Worm (Caenorhabditis elegans): Measurements from ENCODE around the gene bath-15.
"Not testable (repeated sequence)": the region's sequence is repeated elsewhere in the genome, so short reads cannot be mapped to it uniquely, and the experiment has no call there.

Gene bath-15

ce11 chrIII:7772901-7773300 lies 2.9 kb downstream of the bath-15 start, which contains the start of the genes ZK686.6 and ZK686.1:
ZK686.6 (minus strand) TSS chrIII:7773001.
ZK686.1 (plus strand) TSS chrIII:7773134.
- no peak for TF ChIP-seq F57A8.1 (GFP tag; optimal IDR thresholded peaks at IDR 0.05)
- TF ChIP-seq ceh-91 (GFP tag; IDR thresholded peaks at IDR 0.05), result peak; percentile 56; the same call in 1 of the 2 replicates

- TF ChIP-seq hsf-1 (GFP tag; IDR thresholded peaks at IDR 0.05) (peak; percentile 60; the same call in 1 of the 2 replicates), Y95B8A.8 (GFP tag; IDR thresholded peaks at IDR 0.05) (peak; percentile 74), mcd-1 (GFP tag; IDR thresholded peaks at IDR 0.05) (peak; percentile 87), C17E4.6 (GFP tag; IDR thresholded peaks at IDR 0.05) (peak; percentile 57; the same call in 1 of the 2 replicates), nhr-80 (tag; optimal IDR thresholded peaks at IDR 0.05) (peak; percentile 3), lsl-1 (GFP tag; optimal IDR thresholded peaks at IDR 0.05) (peak; percentile 34), Y53G8AR.9 (GFP tag; conservative IDR thresholded peaks at IDR 0.05) (peak; percentile 90), ceh-91 (GFP tag; IDR thresholded peaks at IDR 0.05) (0 out of 2 replicates have a peak, but pooled peaks have one; percentile 17), F33H1.4 (GFP tag; IDR thresholded peaks at IDR 0.05) (peak; percentile 62), attf-3 (GFP tag; conservative IDR thresholded peaks at IDR 0.05) (peak; percentile 77), rcor-1 (GFP tag; IDR thresholded peaks at IDR 0.05) (peak; percentile 70), madf-3 (GFP tag; IDR thresholded peaks at IDR 0.05) (peak; percentile 67; the same call in 1 of the 2 replicates), nfyb-1 (GFP tag; IDR thresholded peaks at IDR 0.05) (peak; percentile 77), ekl-4 (GFP tag; IDR thresholded peaks at IDR 0.05) (peak; percentile 64), tbp1 (GFP tag; optimal IDR thresholded peaks at IDR 0.05) (peak; percentile 66), attf-5 (GFP tag; optimal IDR thresholded peaks at IDR 0.05) (peak; percentile 32), rpc-1 (optimal IDR thresholded peaks at IDR 0.05) (peak; percentile 5), rpc-1 (tag; optimal IDR thresholded peaks at IDR 0.05) (peak; percentile 64), cebp-1 (tag; optimal IDR thresholded peaks at IDR 0.05) (peak; percentile 59), hmg-20 (GFP tag; IDR thresholded peaks at IDR 0.05) (0 out of 2 replicates have a peak, but pooled peaks have one; percentile 9), lin-54 (GFP tag; optimal IDR thresholded peaks at IDR 0.05) (peak; percentile 53), hmg-1.2 (GFP tag; IDR thresholded peaks at IDR 0.05) (peak; percentile 47), B0336.3 (GFP tag; IDR thresholded peaks at IDR 0.05) (0 out of 2 replicates have a peak, but pooled peaks have one; percentile 27), Y56A3A.18 (GFP tag; IDR thresholded peaks at IDR 0.05) (peak; percentile 55; the same call in 1 of the 2 replicates), ztf-18 (tag; optimal IDR thresholded peaks at IDR 0.05) (peak; percentile 94), D2030.7 (GFP tag; IDR thresholded peaks at IDR 0.05) (peak; percentile 70), madf-6 (GFP tag; IDR thresholded peaks at IDR 0.05) (peak; percentile 61), B0261.1 (tag; optimal IDR thresholded peaks at IDR 0.05) (peak; percentile 62), let-607 (tag; optimal IDR thresholded peaks at IDR 0.05) (peak in 1 of 2 experiments; percentile 5), pbrm-1 (GFP tag; IDR thresholded peaks at IDR 0.05) (peak; percentile 82), dox-1 (GFP tag; IDR thresholded peaks at IDR 0.05) (peak; percentile 91), lin-40 (tag; optimal IDR thresholded peaks at IDR 0.05) (peak; percentile 34)
- not testable (repeated sequence) for TF ChIP-seq cebp-1 (GFP tag; IDR thresholded peaks at IDR 0.05)
Observed at ce11 chrIII:7770986-7771385, 4.8 kb downstream of the bath-15 start.

- no peak for TF ChIP-seq D2030.7 (GFP tag; IDR thresholded peaks at IDR 0.05)
- no peak for TF ChIP-seq attf-6 (GFP tag; IDR thresholded peaks at IDR 0.05)
- TF ChIP-seq pbrm-1 (GFP tag; IDR thresholded peaks at IDR 0.05), result no peak
- TF ChIP-seq Y79H2A.3 (GFP tag; conservative IDR thresholded peaks at IDR 0.05), result no peak
- no peak for TF ChIP-seq nhr-80 (tag; optimal IDR thresholded peaks at IDR 0.05)
- no peak for TF ChIP-seq B0336.3 (GFP tag; IDR thresholded peaks at IDR 0.05)
- peak; percentile 47; the same call in 1 of the 2 replicates for TF ChIP-seq dox-1 (GFP tag; IDR thresholded peaks at IDR 0.05)
- peak; percentile 47 for TF ChIP-seq tbp1 (GFP tag; optimal IDR thresholded peaks at IDR 0.05)
- no peak for TF ChIP-seq hsf-1 (GFP tag; IDR thresholded peaks at IDR 0.05)
- no peak for TF ChIP-seq sdz-38 (tag; optimal IDR thresholded peaks at IDR 0.05)
- TF ChIP-seq lsl-1 (GFP tag; optimal IDR thresholded peaks at IDR 0.05), result peak; percentile 38
- TF ChIP-seq athp-1 (tag; optimal IDR thresholded peaks at IDR 0.05), result no peak
- TF ChIP-seq lsy-27 (tag; optimal IDR thresholded peaks at IDR 0.05; ENCODE audit: borderline replicate concordance, insufficient read depth), result no peak
- TF ChIP-seq nhr-90 (tag; optimal IDR thresholded peaks at IDR 0.05), result no peak
- no peak for TF ChIP-seq atf-7 (tag; optimal IDR thresholded peaks at IDR 0.05)
- TF ChIP-seq Y95B8A.8 (GFP tag; IDR thresholded peaks at IDR 0.05), result no peak
- no peak for TF ChIP-seq unc-62 (GFP tag; optimal IDR thresholded peaks at IDR 0.05)
- TF ChIP-seq ceh-91 (GFP tag; IDR thresholded peaks at IDR 0.05), result no peak
- TF ChIP-seq Y53G8AR.9 (GFP tag; conservative IDR thresholded peaks at IDR 0.05), result no peak
- TF ChIP-seq F57A8.1 (GFP tag; optimal IDR thresholded peaks at IDR 0.05), result no peak
- TF ChIP-seq ztf-28 (GFP tag; IDR thresholded peaks at IDR 0.05), result no peak
- no peak for TF ChIP-seq snpc-1.3 (tag; optimal IDR thresholded peaks at IDR 0.05; ENCODE audit: insufficient read depth)
- TF ChIP-seq B0261.1 (tag; optimal IDR thresholded peaks at IDR 0.05), result peak; percentile 42
- TF ChIP-seq madf-3 (GFP tag; IDR thresholded peaks at IDR 0.05), result 0 out of 2 replicates have a peak, but pooled peaks have one; percentile 48
Observed at ce11 chrIII:7769965-7770364, 5.9 kb downstream of the bath-15 start, which contains the start of gene snu-23. snu-23 (minus strand) TSS chrIII:7770120.

Data from whole organism, young adult.